Worm (Caenorhabditis elegans): ENCODE measurements around the gene C12D5.3.

The C12D5.3 gene

DNA sequence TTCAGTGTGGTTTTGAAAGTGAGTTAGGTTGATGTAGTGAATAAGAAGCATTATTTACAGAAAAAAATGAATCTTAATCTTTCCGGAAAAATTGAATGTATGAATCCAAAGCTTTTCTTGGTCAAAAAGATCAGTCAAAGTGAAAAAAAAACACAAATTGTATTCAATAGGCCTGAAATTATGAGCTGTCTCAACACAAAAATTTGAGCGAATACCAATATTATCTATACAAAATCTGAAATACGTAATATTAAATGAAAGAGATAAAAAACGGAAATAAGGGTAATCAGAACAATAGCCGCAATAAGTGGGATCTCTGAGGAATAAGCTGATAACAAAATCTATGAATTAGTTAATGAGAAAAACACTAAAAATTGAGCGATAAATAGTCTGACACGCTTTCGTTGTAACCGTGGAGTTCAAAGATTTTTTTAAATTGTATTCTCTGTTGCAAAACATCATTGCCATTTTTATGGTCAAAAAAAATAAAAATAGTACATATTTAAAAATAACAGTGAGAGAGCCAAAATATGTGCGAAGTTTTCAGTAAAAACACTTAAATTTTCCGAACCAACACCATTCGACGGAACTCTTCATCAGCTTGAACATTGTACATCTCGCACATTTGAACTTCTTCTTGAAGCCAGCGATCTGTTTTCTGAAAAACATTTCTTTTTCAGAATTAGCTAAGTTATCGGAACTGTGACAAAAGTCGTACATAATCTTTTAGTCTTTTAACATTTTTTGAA lies 8.1 kb downstream of the C12D5.3 start, which contains the start of gene sre-11:
Gene sre-11, minus strand, starts transcription at position 51 of the 749 bp plus-strand sequence.
- TF ChIP-seq lin-15B (tag; optimal IDR thresholded peaks at IDR 0.05) = no peak
- peak in 1 of 2 experiments; percentile 68 for TF ChIP-seq unc-62 (GFP tag; optimal IDR thresholded peaks at IDR 0.05 in 1 of 2)
- no peak for TF ChIP-seq unc-62 (tag; optimal IDR thresholded peaks at IDR 0.05)

DNA sequence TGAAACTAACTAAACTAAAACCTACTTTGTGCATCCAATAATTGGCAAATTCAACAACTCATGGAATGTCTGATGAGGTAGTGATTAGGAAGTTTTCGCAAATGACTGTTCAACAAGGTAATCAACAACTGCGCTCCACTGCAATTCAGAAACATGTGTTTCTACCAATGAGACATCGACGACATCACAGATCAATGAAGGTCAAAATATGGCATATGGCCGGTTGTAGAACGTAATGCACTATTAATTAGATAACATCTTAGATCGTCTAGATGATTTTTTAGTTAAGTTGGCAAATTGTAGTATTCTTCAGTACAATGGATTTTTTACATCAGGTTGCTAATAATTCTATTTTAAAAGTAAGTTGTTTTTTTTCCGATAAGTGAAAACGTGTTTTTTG lies 10.2 kb downstream of the C12D5.3 start, which contains the start of the genes nhr-94 and nhr-152:
Gene nhr-94, minus strand, starts transcription at position 147 of the 400 bp plus-strand sequence.
Gene nhr-152, plus strand, starts transcription at position 162 of the 400 bp plus-strand sequence.
- TF ChIP-seq dpl-1 (GFP tag; optimal IDR thresholded peaks at IDR 0.05) (no peak), aha-1 (tag) (peak; percentile 60), lir-3 (tag; optimal IDR thresholded peaks at IDR 0.05) (no peak), skn-1 (tag; optimal IDR thresholded peaks at IDR 0.05) (no peak), lim-7 (GFP tag; IDR thresholded peaks at IDR 0.05) (no peak), vab-7 (GFP tag; IDR thresholded peaks at IDR 0.05) (no peak), duxl-1 (tag; optimal IDR thresholded peaks at IDR 0.05; ENCODE audit: poor library complexity) (no peak), nhr-111 (GFP tag; optimal IDR thresholded peaks at IDR 0.05) (no peak), F10B5.3 (tag; optimal IDR thresholded peaks at IDR 0.05) (no peak), nhr-28 (tag; optimal IDR thresholded peaks at IDR 0.05) (peak; percentile 46), hlh-30 (tag; optimal IDR thresholded peaks at IDR 0.05; ENCODE audit: insufficient read depth) (peak; percentile 58), mxl-3 (GFP tag; optimal IDR thresholded peaks at IDR 0.05) (peak; percentile 59), rbr-2 (tag; optimal IDR thresholded peaks at IDR 0.05) (no peak), D1046.2 (GFP tag; IDR thresholded peaks at IDR 0.05) (no peak), Y48G9A.11 (GFP tag; IDR thresholded peaks at IDR 0.05) (no peak), nhr-25 (tag; optimal IDR thresholded peaks at IDR 0.05; ENCODE audit: borderline replicate concordance, insufficient read depth) (peak; percentile 0), lin-1 (GFP tag; IDR thresholded peaks at IDR 0.05) (no peak), nhr-41 (GFP tag; IDR thresholded peaks at IDR 0.05) (no peak), sdz-12 (GFP tag; optimal IDR thresholded peaks at IDR 0.05) (no peak), nhr-102 (tag; optimal IDR thresholded peaks at IDR 0.05) (no peak), attf-4 (tag; optimal IDR thresholded peaks at IDR 0.05) (no peak)

DNA sequence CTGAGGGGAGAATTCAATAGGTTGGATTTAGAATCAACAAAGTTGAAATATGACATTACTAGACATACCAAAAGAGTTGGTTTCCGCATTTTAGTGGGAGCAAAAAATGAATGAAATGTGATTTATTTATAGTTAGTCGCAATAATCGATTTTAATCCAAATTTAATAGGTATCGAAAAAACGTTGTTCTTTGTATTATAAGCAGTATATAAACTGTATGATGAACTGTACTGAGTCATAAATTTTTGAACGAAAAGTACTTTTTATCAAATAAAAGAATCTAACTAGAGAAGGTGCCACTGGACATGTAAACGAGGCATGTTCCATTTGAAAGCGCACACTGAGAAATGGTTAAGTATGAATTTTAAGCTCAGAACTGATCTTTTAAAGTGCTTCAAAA lies 13.9 kb downstream of the C12D5.3 start, which contains the start of gene C12D5.9:
Gene C12D5.9, minus strand, starts transcription at position 101 of the 400 bp plus-strand sequence.
- TF ChIP-seq egl-43 (GFP tag; IDR thresholded peaks at IDR 0.05) (no peak), madf-9 (GFP tag; conservative IDR thresholded peaks at IDR 0.05) (no peak), ceh-28 (tag; optimal IDR thresholded peaks at IDR 0.05) (no peak), mdt-29 (GFP tag; IDR thresholded peaks at IDR 0.05) (no peak), aly-2 (tag; optimal IDR thresholded peaks at IDR 0.05) (no peak), dve-1 (tag; optimal IDR thresholded peaks at IDR 0.05; ENCODE audit: insufficient read depth) (no peak), D1046.2 (GFP tag; IDR thresholded peaks at IDR 0.05) (no peak), egl-27 (tag; optimal IDR thresholded peaks at IDR 0.05) (no peak), nhr-77 (tag; optimal IDR thresholded peaks at IDR 0.05) (no peak), nhr-25 (tag; optimal IDR thresholded peaks at IDR 0.05; ENCODE audit: borderline replicate concordance, insufficient read depth) (no peak), F10B5.3 (tag; optimal IDR thresholded peaks at IDR 0.05) (no peak), T20F7.1 (GFP tag; optimal IDR thresholded peaks at IDR 0.05) (no peak), lsy-2 (tag; optimal IDR thresholded peaks at IDR 0.05) (no peak)

DNA sequence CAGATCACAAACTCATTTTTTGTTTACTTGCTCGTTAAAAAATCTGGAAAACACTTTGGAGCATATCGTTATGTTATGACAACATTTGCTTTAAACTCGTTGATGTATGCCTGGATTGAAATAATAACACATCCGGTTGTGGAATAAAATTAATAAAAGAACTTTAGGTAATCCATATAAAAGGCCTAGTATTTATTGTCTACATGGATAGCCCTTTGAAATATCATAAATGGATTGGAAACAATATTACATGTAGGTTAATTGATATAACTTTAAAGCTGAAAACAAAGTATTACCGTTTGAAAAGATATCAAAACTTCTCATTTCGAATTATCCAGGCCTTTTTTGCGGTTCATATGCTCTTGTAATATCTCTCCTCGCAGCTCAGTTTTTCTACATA lies 14.6 kb downstream of the C12D5.3 start:
- peak in 1 of 2 experiments; percentile 90 for TF ChIP-seq unc-62 (GFP tag; optimal IDR thresholded peaks at IDR 0.05 in 1 of 2)
- TF ChIP-seq unc-62 (tag; optimal IDR thresholded peaks at IDR 0.05) = no peak
- TF ChIP-seq set-16 (GFP tag; IDR thresholded peaks at IDR 0.05) = no peak
